Worm (Caenorhabditis elegans): ENCODE measurements around the gene F31E3.2.
A peak's percentile ranks its signal among the peaks of the same experiment; 100 is the strongest.

Gene F31E3.2

ce11 chrIII:7008836-7009235 is 35.1 kb downstream of the F31E3.2 start, which contains the start of gene lgc-38:
lgc-38 (plus strand) TSS chrIII:7009136.
- no peak for TF ChIP-seq nhr-11 (tag; optimal IDR thresholded peaks at IDR 0.05)
- no peak for TF ChIP-seq ceh-82 (tag; optimal IDR thresholded peaks at IDR 0.05)
- TF ChIP-seq nhr-237 (tag; optimal IDR thresholded peaks at IDR 0.05), result no peak
- no peak for TF ChIP-seq Y55F3AM.14 (GFP tag; optimal IDR thresholded peaks at IDR 0.05)
- TF ChIP-seq ama-1 (optimal IDR thresholded peaks at IDR 0.05), result no peak
- TF ChIP-seq blmp-1 (tag; optimal IDR thresholded peaks at IDR 0.05; ENCODE audit: insufficient read depth), result no peak
- no peak for TF ChIP-seq mbf-1 (tag; optimal IDR thresholded peaks at IDR 0.05)
- TF ChIP-seq nhr-129 (tag; optimal IDR thresholded peaks at IDR 0.05), result no peak

- no peak for TF ChIP-seq unc-62 (GFP tag; optimal IDR thresholded peaks at IDR 0.05)
- TF ChIP-seq lin-11 (tag; optimal IDR thresholded peaks at IDR 0.05), result no peak
- no peak for TF ChIP-seq elt-1 (tag; optimal IDR thresholded peaks at IDR 0.05)
- TF ChIP-seq sma-9 (GFP tag; optimal IDR thresholded peaks at IDR 0.05), result no peak
- no peak for TF ChIP-seq sma-9 (tag; optimal IDR thresholded peaks at IDR 0.05)
- no peak for TF ChIP-seq snpc-4 (tag; optimal IDR thresholded peaks at IDR 0.05)
- no peak for TF ChIP-seq ztf-1 (GFP tag; conservative IDR thresholded peaks at IDR 0.05)
- no peak for TF ChIP-seq unc-39 (tag; optimal IDR thresholded peaks at IDR 0.05)
- TF ChIP-seq C34F6.9 (tag; optimal IDR thresholded peaks at IDR 0.05), result no peak
- no peak for TF ChIP-seq mab-5 (tag; optimal IDR thresholded peaks at IDR 0.05)
These were observed 38.3 kb downstream of the F31E3.2 start for ce11 chrIII:7012060-7012459.

ce11 chrIII:7013764-7014163 is 40.0 kb downstream of the F31E3.2 start:
- no peak for TF ChIP-seq sma-3 (GFP tag; optimal IDR thresholded peaks at IDR 0.05)
- no peak for TF ChIP-seq lin-11 (tag; optimal IDR thresholded peaks at IDR 0.05)
- no peak for TF ChIP-seq nhr-237 (tag; optimal IDR thresholded peaks at IDR 0.05)
- no peak for TF ChIP-seq ztf-1 (GFP tag; conservative IDR thresholded peaks at IDR 0.05)
- TF ChIP-seq lin-13 (GFP tag; optimal IDR thresholded peaks at IDR 0.05), result no peak
- no peak for TF ChIP-seq aly-2 (tag; optimal IDR thresholded peaks at IDR 0.05)
- no peak for TF ChIP-seq nhr-23 (tag; optimal IDR thresholded peaks at IDR 0.05)
- no peak for TF ChIP-seq nhr-6 (tag; optimal IDR thresholded peaks at IDR 0.05)
- TF ChIP-seq gmeb-1 (tag; optimal IDR thresholded peaks at IDR 0.05), result no peak
- TF ChIP-seq nhr-12 (tag; optimal IDR thresholded peaks at IDR 0.05), result no peak
- no peak for TF ChIP-seq Y55F3AM.14 (GFP tag; optimal IDR thresholded peaks at IDR 0.05)
- TF ChIP-seq blmp-1 (tag; optimal IDR thresholded peaks at IDR 0.05; ENCODE audit: insufficient read depth), result no peak
- TF ChIP-seq R02D3.7 (tag; optimal IDR thresholded peaks at IDR 0.05), result no peak
- TF ChIP-seq snpc-4 (tag; optimal IDR thresholded peaks at IDR 0.05), result no peak
- no peak for TF ChIP-seq F13H6.1 (tag; optimal IDR thresholded peaks at IDR 0.05)

DNA sequence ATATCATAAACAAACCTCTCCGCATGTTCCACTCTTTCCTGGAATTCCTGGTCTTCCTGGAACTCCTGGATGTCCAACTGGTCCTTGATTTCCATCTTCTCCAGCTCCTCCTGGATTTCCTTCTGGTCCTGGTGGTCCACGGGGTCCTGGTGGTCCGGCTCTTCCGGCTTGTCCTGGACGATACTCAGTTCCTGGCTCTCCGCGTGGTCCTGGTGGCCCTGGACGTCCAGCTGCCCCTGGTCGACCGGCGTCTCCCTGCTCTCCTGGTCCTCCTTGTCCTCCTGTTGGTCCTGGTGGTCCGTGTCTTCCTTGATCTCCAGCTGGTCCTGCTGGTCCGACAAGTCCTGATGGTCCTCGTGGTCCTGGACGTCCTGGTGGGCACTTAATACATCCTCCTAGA is 45.9 kb downstream of the F31E3.2 start:
- TF ChIP-seq unc-62 (GFP tag; optimal IDR thresholded peaks at IDR 0.05) (no peak), ceh-82 (tag; optimal IDR thresholded peaks at IDR 0.05) (no peak)

DNA sequence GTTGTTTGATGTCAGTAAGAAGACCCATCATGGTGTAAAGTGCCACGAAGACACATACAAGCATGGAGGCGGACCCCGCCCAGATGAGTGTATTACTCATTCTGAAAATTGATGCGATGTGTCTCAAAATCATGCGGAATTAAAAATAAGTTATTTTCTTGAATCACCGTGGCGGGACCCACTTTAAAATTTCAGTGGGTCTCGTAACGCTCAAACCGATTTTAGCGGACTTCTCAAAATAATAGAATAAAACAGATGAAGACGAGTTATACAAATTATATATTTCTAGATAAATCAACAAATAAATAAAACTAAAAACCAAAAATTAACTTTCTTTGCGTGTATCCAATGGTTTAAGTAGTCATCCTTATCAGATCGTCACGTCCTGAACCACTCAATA is 46.7 kb downstream of the F31E3.2 start, which contains the start of gene col-8:
Gene col-8, minus strand, starts transcription at position 101 of the 400 bp plus-strand sequence.
- TF ChIP-seq nhr-21 (tag; optimal IDR thresholded peaks at IDR 0.05) (no peak), ZK546.5 (tag; optimal IDR thresholded peaks at IDR 0.05) (no peak), fos-1 (tag; optimal IDR thresholded peaks at IDR 0.05) (no peak), nhr-12 (tag; optimal IDR thresholded peaks at IDR 0.05) (no peak), dmd-4 (tag; optimal IDR thresholded peaks at IDR 0.05) (no peak), nhr-10 (tag; optimal IDR thresholded peaks at IDR 0.05) (no peak), nhr-77 (tag; optimal IDR thresholded peaks at IDR 0.05) (no peak)

DNA sequence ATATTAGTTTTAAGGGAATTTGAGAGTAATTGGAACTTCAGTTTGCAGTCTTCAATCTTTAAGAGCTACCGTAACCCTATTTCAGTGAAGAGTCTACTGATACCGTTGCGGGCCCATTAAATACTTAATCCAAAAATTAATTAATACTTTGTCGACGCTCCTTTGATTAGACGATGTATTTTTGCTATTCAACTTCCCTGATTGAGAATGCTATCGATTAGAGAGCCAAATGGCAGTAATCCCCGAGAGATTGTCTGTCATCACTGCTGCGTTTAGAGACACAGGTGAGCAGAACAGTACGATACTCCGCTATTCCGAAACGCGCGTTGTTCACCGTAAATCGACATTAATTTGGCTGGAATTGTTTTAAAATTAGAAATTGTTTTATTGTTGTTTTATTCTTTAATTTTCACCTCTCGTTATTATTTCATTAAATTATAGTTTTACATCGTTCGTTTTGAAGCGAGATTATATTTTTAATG is 47.4 kb downstream of the F31E3.2 start, which contains the start of gene rfl-1:
Gene rfl-1, plus strand, starts transcription at position 51 of the 482 bp plus-strand sequence.
- TF ChIP-seq F13H6.1 (tag; optimal IDR thresholded peaks at IDR 0.05) (peak; percentile 34), ztf-1 (GFP tag; conservative IDR thresholded peaks at IDR 0.05) (no peak), sma-3 (GFP tag; optimal IDR thresholded peaks at IDR 0.05) (peak; percentile 37), nhr-237 (tag; optimal IDR thresholded peaks at IDR 0.05) (no peak), ZK546.5 (tag; optimal IDR thresholded peaks at IDR 0.05) (no peak), nhr-129 (tag; optimal IDR thresholded peaks at IDR 0.05) (peak; percentile 59), nhr-11 (tag; optimal IDR thresholded peaks at IDR 0.05) (no peak), mab-5 (tag; optimal IDR thresholded peaks at IDR 0.05) (no peak), fos-1 (tag; optimal IDR thresholded peaks at IDR 0.05) (no peak), lin-11 (tag; optimal IDR thresholded peaks at IDR 0.05) (no peak), mbf-1 (tag; optimal IDR thresholded peaks at IDR 0.05) (no peak), peb-1 (tag; optimal IDR thresholded peaks at IDR 0.05) (no peak), nhr-10 (tag; optimal IDR thresholded peaks at IDR 0.05) (no peak), egl-27 (tag; optimal IDR thresholded peaks at IDR 0.05) (no peak), nhr-25 (tag; optimal IDR thresholded peaks at IDR 0.05) (no peak), ceh-16 (tag; optimal IDR thresholded peaks at IDR 0.05) (no peak), lin-13 (GFP tag; optimal IDR thresholded peaks at IDR 0.05) (no peak), ztf-11 (tag; optimal IDR thresholded peaks at IDR 0.05) (no peak), C34F6.9 (tag; optimal IDR thresholded peaks at IDR 0.05) (peak; percentile 69), lsy-2 (tag; optimal IDR thresholded peaks at IDR 0.05) (peak; percentile 47 to 84), crh-2 (tag; optimal IDR thresholded peaks at IDR 0.05) (peak; percentile 49), sma-9 (GFP tag; optimal IDR thresholded peaks at IDR 0.05) (peak; percentile 6), sma-9 (tag; optimal IDR thresholded peaks at IDR 0.05) (no peak), nhr-21 (tag; optimal IDR thresholded peaks at IDR 0.05) (no peak), R02D3.7 (tag; optimal IDR thresholded peaks at IDR 0.05) (peak; percentile 86), nhr-23 (tag; optimal IDR thresholded peaks at IDR 0.05) (no peak), unc-55 (GFP tag; optimal IDR thresholded peaks at IDR 0.05) (peak; percentile 79), ztf-4 (tag; optimal IDR thresholded peaks at IDR 0.05) (peak; percentile 8)

Measured in whole organism, L2 larva.